Worm (Caenorhabditis elegans): Measurements from ENCODE around the gene Y51H4A.938.

The Y51H4A.938 gene

ce11 chrIV:16492937-16493336, 11.9 kb downstream of the Y51H4A.938 start:
- no peak for TF ChIP-seq pag-3 (tag; optimal IDR thresholded peaks at IDR 0.05; ENCODE audit: borderline replicate concordance, insufficient read depth)
- no peak for TF ChIP-seq nhr-71 (tag; optimal IDR thresholded peaks at IDR 0.05)
- TF ChIP-seq nhr-76 (tag; optimal IDR thresholded peaks at IDR 0.05), result no peak

ce11 chrIV:16494007-16494406, 13.0 kb downstream of the Y51H4A.938 start:
- TF ChIP-seq hlh-4 (tag; optimal IDR thresholded peaks at IDR 0.05) (no peak), ceh-88 (GFP tag; IDR thresholded peaks at IDR 0.05) (no peak), sox-4 (tag; optimal IDR thresholded peaks at IDR 0.05) (no peak), zag-1 (tag; optimal IDR thresholded peaks at IDR 0.05) (no peak), irx-1 (tag; optimal IDR thresholded peaks at IDR 0.05) (no peak), unc-62 (GFP tag; optimal IDR thresholded peaks at IDR 0.05) (no peak), sup-37 (GFP tag; optimal IDR thresholded peaks at IDR 0.05) (no peak), mep-1 (tag; optimal IDR thresholded peaks at IDR 0.05) (no peak), fkh-10 (GFP tag; optimal IDR thresholded peaks at IDR 0.05) (peak; percentile 42), jun-1 (tag; optimal IDR thresholded peaks at IDR 0.05) (no peak), unc-98 (GFP tag; IDR thresholded peaks at IDR 0.05) (no peak), lin-39 (tag; optimal IDR thresholded peaks at IDR 0.05) (no peak), nhr-85 (tag) (peak; percentile 41), nhr-76 (tag; optimal IDR thresholded peaks at IDR 0.05) (no peak), aha-1 (tag; optimal IDR thresholded peaks at IDR 0.05) (no peak), unc-30 (tag; optimal IDR thresholded peaks at IDR 0.05) (no peak), ama-1 (optimal IDR thresholded peaks at IDR 0.05) (no peak), snpc-4 (tag; optimal IDR thresholded peaks at IDR 0.05) (no peak), fkh-8 (tag; optimal IDR thresholded peaks at IDR 0.05) (no peak), skn-1 (tag; optimal IDR thresholded peaks at IDR 0.05) (no peak), dsc-1 (tag; optimal IDR thresholded peaks at IDR 0.05) (peak; percentile 5), mab-9 (GFP tag; IDR thresholded peaks at IDR 0.05) (no peak), elt-2 (tag; optimal IDR thresholded peaks at IDR 0.05) (no peak), efl-1 (optimal IDR thresholded peaks at IDR 0.05) (no peak), efl-1 (GFP tag; optimal IDR thresholded peaks at IDR 0.05 in 1 of 2) (peak in 1 of 2 experiments; percentile 30), snu-23 (GFP tag; optimal IDR thresholded peaks at IDR 0.05) (no peak), nhr-71 (tag; optimal IDR thresholded peaks at IDR 0.05) (no peak), lin-14 (GFP tag; optimal IDR thresholded peaks at IDR 0.05) (peak; percentile 65), pqm-1 (tag; optimal IDR thresholded peaks at IDR 0.05) (no peak)

ce11 chrIV:16496491-16496890, 15.5 kb downstream of the Y51H4A.938 start:
- TF ChIP-seq dsc-1 (tag; optimal IDR thresholded peaks at IDR 0.05) (peak; percentile 68), mep-1 (tag; optimal IDR thresholded peaks at IDR 0.05) (no peak), fos-1 (tag; optimal IDR thresholded peaks at IDR 0.05) (no peak), hlh-17 (GFP tag; optimal IDR thresholded peaks at IDR 0.05; ENCODE audit: borderline replicate concordance) (no peak), F16B12.6 (tag; optimal IDR thresholded peaks at IDR 0.05) (no peak), ets-5 (GFP tag; IDR thresholded peaks at IDR 0.05) (no peak), lin-39 (tag; optimal IDR thresholded peaks at IDR 0.05) (no peak), zag-1 (tag; optimal IDR thresholded peaks at IDR 0.05) (no peak), nhr-11 (tag; optimal IDR thresholded peaks at IDR 0.05) (no peak), pax-3 (tag; optimal IDR thresholded peaks at IDR 0.05) (no peak), rnt-1 (tag; optimal IDR thresholded peaks at IDR 0.05) (peak; percentile 34), xbp-1 (tag; optimal IDR thresholded peaks at IDR 0.05) (no peak), aly-2 (tag; optimal IDR thresholded peaks at IDR 0.05) (no peak), ama-1 (optimal IDR thresholded peaks at IDR 0.05) (no peak), nhr-71 (tag; optimal IDR thresholded peaks at IDR 0.05) (peak; percentile 45), egl-13 (tag; optimal IDR thresholded peaks at IDR 0.05) (no peak), mdl-1 (tag; optimal IDR thresholded peaks at IDR 0.05) (no peak), unc-30 (tag; optimal IDR thresholded peaks at IDR 0.05) (no peak), nhr-90 (tag; optimal IDR thresholded peaks at IDR 0.05; ENCODE audit: poor library complexity) (no peak), zip-4 (GFP tag; optimal IDR thresholded peaks at IDR 0.05) (no peak), hlh-4 (tag; optimal IDR thresholded peaks at IDR 0.05) (no peak), vab-15 (tag; optimal IDR thresholded peaks at IDR 0.05) (no peak), Y116A8C.19 (tag; optimal IDR thresholded peaks at IDR 0.05; ENCODE audit: borderline replicate concordance) (no peak), sptf-1 (tag; optimal IDR thresholded peaks at IDR 0.05) (no peak), ces-1 (GFP tag; optimal IDR thresholded peaks at IDR 0.05) (no peak), ceh-90 (tag; optimal IDR thresholded peaks at IDR 0.05) (no peak), irx-1 (tag; optimal IDR thresholded peaks at IDR 0.05) (no peak), C16A3.4 (tag; optimal IDR thresholded peaks at IDR 0.05) (no peak), snu-23 (GFP tag; optimal IDR thresholded peaks at IDR 0.05) (peak; percentile 19), elt-3 (tag; optimal IDR thresholded peaks at IDR 0.05) (no peak), pqm-1 (tag; optimal IDR thresholded peaks at IDR 0.05) (no peak)
